Worm (Caenorhabditis elegans): ENCODE results near the gene C53D6.8.

- TF ChIP-seq zag-1 (tag; optimal IDR thresholded peaks at IDR 0.05) (no peak), egl-27 (tag; optimal IDR thresholded peaks at IDR 0.05) (no peak), snpc-4 (tag; optimal IDR thresholded peaks at IDR 0.05) (peak; percentile 74), mml-1 (tag; optimal IDR thresholded peaks at IDR 0.05) (no peak), unc-62 (GFP tag; optimal IDR thresholded peaks at IDR 0.05) (no peak), ama-1 (optimal IDR thresholded peaks at IDR 0.05) (no peak), R02D3.7 (tag; optimal IDR thresholded peaks at IDR 0.05) (no peak), tbx-2 (tag; optimal IDR thresholded peaks at IDR 0.05) (peak; percentile 24), aly-2 (tag; optimal IDR thresholded peaks at IDR 0.05) (no peak), skn-1 (tag; optimal IDR thresholded peaks at IDR 0.05) (no peak), nhr-12 (tag; optimal IDR thresholded peaks at IDR 0.05) (no peak)
These were observed 29.1 kb downstream of the C53D6.8 start, which contains the start of gene C53B4.3 for ce11 chrIV:8973249-8973958.
